Fruit fly (Drosophila melanogaster) whole organism, larva: Measurements from ENCODE around the gene nesd.

ENCODE experiments used
- noc ChIP-seq: fragments of 200-800 bp; sonication (Bioruptor generic); optimal IDR thresholded peaks from 3 replicates; lab custom pipeline; 2019; ENCODE audit warnings: missing biosample characterization, mild to moderate bottlenecking, missing genetic modification characterization, moderate library complexity

nesd gene

DNA sequence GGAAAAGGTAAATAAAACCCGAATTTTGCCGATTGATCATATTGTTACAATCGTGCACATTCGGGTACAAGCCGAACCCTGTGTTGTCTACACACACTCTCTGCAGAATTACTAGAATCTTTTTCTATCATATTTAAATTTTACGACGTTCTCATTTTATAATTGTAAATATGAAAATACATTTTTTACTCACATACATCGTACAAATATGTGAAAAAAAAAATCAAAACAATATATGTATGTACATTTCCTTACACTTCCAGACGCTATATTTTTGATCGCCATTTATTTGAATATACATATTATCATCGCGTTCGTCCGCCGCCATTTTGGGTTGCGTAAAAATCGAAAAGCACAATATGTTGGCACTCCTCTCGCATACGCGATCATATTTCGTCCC, 24.0 kb downstream of the nesd start:
- no peak for TF ChIP-seq noc (tag; lab: Kevin White, UChicago)

DNA sequence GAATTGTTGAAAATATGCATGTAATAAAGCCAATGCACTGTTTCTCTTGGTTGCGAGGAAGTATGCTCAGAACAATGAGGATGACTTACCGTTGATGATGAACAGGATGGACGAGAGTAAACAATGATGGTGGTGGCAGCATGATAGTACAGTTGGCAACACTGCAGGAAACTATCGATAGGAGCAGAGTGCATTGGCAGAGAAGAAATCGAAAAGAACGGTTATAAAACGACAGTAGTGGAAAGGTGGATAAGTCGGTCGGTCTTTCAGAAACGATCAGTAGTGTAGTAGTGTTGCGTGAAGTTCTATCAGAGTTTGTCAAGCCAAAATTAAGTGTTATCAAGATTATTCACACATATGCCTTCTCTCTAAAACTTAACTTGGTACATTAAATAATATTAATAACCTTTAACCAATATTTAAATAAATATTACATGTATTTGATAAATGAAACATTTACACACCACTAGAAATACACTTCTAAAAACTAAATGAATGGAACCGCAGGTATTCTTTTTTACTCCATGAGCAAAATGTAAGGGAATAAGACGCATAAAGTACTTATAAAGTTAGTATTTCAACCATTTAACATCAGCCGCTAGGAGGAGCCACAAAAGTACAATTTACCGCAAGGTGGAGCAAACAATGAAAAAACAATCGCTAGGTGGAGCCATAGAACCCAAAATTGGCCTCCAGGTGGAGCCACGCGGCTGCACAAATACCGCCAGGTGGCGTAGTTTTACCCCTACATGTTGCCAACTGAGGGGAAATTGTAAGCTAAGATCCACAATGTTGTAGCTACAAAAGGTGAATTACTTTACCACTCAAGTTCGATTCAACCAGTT, 26.8 kb downstream of the nesd start:
- no peak for TF ChIP-seq noc (tag; lab: Kevin White, UChicago)

DNA sequence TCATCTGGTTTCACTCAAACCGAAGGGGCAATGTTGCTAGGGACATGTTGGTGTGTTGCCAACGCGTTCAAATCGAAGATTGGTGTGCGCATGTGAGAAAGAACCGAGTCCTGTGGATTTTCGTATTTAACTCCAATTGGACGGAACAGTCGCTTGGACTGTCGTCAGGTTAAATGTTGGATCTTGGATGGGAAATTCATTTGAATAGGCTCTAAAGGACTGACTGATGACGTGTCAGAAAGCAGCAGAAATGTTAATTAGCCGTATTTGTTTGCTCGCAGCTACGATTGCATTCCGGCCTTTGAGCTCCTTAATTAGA, 27.4 kb downstream of the nesd start:
- TF ChIP-seq noc (tag; lab: Kevin White, UChicago) = no peak

DNA sequence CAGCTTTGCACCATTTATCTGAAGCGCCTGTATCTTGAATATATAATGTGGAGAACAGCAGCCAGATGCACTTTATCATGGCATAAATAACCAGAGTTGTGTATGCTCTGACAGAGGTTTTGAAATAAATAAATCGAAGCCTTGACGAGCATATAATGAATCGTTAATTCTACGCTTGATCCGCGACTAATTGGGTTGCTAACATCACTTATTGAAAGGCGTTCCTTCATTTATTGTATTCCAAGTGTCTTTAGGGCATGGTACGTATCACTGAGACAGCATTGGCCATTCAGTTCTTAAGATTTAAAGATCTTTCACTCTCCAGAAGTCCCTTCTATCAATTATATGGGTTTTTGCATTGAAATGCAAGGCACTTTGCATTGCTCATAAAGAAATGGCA, 41.1 kb downstream of the nesd start, which contains the start of gene CG10651:
CG10651 (minus strand) TSS at position 101 of the 400 bp plus-strand sequence.
- no peak for TF ChIP-seq noc (tag; lab: Kevin White, UChicago)
